In the genomic region with DNA sequence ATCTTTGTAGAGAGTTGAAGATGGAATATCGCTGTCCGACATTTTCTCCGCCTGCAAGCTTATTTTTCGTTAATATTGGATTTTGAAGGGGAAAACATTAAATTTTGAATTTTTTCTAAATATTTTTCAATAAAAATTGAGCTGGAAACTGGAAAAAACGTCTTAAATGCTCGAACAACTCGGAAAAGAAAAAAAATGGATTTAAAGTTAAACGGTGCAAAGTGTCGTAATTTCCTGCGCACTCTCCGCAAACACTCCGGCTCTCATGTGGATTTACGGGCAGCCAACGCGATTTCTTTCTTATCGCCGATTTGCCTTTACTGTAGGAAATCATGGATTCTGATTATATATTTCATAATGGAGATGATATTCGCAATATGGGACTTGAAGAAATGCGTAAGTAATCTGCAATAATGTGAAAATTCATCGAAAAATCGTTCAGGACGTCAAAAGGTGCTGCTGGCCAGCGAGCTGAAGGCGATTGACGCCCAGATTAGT, we compare ENCODE assay signal across 4 worm cellular contexts.
TF ChIP-seq lines count a peak whose summit lies in the region.

A gene (minus strand): TSS at position 51 of the 498 bp plus-strand sequence.
A gene (plus strand): TSS at position 195 of the 498 bp plus-strand sequence.

TF ChIP-seq in whole organism, L1 larva, 84 proteins besides CTCF, POLR2A, EP300 and RAD21 (continued from another document and continues in another):
- TF ChIP-seq swsn-7 (tag; optimal IDR thresholded peaks at IDR 0.05; lab: Kevin White, UChicago) = peak; percentile 36
- no peak for TF ChIP-seq irx-1 (tag; optimal IDR thresholded peaks at IDR 0.05; lab: Kevin White, UChicago)
- peak; percentile 50 for TF ChIP-seq C04F5.9 (tag; optimal IDR thresholded peaks at IDR 0.05; lab: Kevin White, UChicago)
- no peak for TF ChIP-seq grh-1 (GFP tag; IDR thresholded peaks at IDR 0.05; lab: Robert Waterston, UW)
- peak; percentile 24 for TF ChIP-seq fkh-8 (tag; optimal IDR thresholded peaks at IDR 0.05; lab: Kevin White, UChicago)
- no peak for TF ChIP-seq elt-2 (tag; optimal IDR thresholded peaks at IDR 0.05; lab: Kevin White, UChicago)
- TF ChIP-seq mep-1 (tag; optimal IDR thresholded peaks at IDR 0.05; lab: Kevin White, UChicago) = peak; percentile 65
- TF ChIP-seq hpl-2 (GFP tag; optimal IDR thresholded peaks at IDR 0.05; lab: Kevin White, UChicago) = no peak
- TF ChIP-seq ces-1 (GFP tag; optimal IDR thresholded peaks at IDR 0.05; lab: Kevin White, UChicago) = no peak
- no peak for TF ChIP-seq lin-13 (GFP tag; optimal IDR thresholded peaks at IDR 0.05; lab: Kevin White, UChicago)
- TF ChIP-seq snpc-4 (tag; optimal IDR thresholded peaks at IDR 0.05; lab: Kevin White, UChicago) = no peak
- TF ChIP-seq pax-3 (tag; optimal IDR thresholded peaks at IDR 0.05; lab: Kevin White, UChicago) = no peak
- TF ChIP-seq dpl-1 (GFP tag; optimal IDR thresholded peaks at IDR 0.05; lab: Kevin White, UChicago) = peak; percentile 51 to 74 (median 72)
- TF ChIP-seq ceh-88 (GFP tag; IDR thresholded peaks at IDR 0.05; lab: Robert Waterston, UW) = no peak
- TF ChIP-seq pag-3 (tag; optimal IDR thresholded peaks at IDR 0.05; lab: Kevin White, UChicago; ENCODE audit: borderline replicate concordance, insufficient read depth) = no peak
- no peak for TF ChIP-seq ztf-11 (tag; optimal IDR thresholded peaks at IDR 0.05; lab: Kevin White, UChicago)
- TF ChIP-seq C34B4.2 (tag; optimal IDR thresholded peaks at IDR 0.05; lab: Kevin White, UChicago) = no peak
- TF ChIP-seq unc-86 (tag; optimal IDR thresholded peaks at IDR 0.05; lab: Kevin White, UChicago) = peak; percentile 41
- no peak for TF ChIP-seq hlh-4 (tag; optimal IDR thresholded peaks at IDR 0.05; lab: Kevin White, UChicago)
- no peak for TF ChIP-seq ets-5 (GFP tag; IDR thresholded peaks at IDR 0.05; lab: Robert Waterston, UW)
- TF ChIP-seq nhr-84 (tag; optimal IDR thresholded peaks at IDR 0.05; lab: Kevin White, UChicago) = no peak
- no peak for TF ChIP-seq mab-9 (GFP tag; IDR thresholded peaks at IDR 0.05; lab: Robert Waterston, UW)
- no peak for TF ChIP-seq ama-1 (optimal IDR thresholded peaks at IDR 0.05; lab: Kevin White, UChicago)
- TF ChIP-seq zag-1 (tag; optimal IDR thresholded peaks at IDR 0.05; lab: Kevin White, UChicago) = no peak
- no peak for TF ChIP-seq sox-4 (tag; optimal IDR thresholded peaks at IDR 0.05; lab: Kevin White, UChicago)
- TF ChIP-seq aha-1 (tag; optimal IDR thresholded peaks at IDR 0.05; lab: Kevin White, UChicago) = no peak
- no peak for TF ChIP-seq mef-2 (tag; optimal IDR thresholded peaks at IDR 0.05; lab: Kevin White, UChicago)
- TF ChIP-seq nhr-20 (tag; optimal IDR thresholded peaks at IDR 0.05; lab: Kevin White, UChicago) = peak; percentile 36
- no peak for TF ChIP-seq Y116A8C.19 (tag; optimal IDR thresholded peaks at IDR 0.05; lab: Kevin White, UChicago; ENCODE audit: borderline replicate concordance)
- TF ChIP-seq unc-130 (tag; optimal IDR thresholded peaks at IDR 0.05; lab: Kevin White, UChicago) = no peak
- TF ChIP-seq lir-3 (tag; optimal IDR thresholded peaks at IDR 0.05; lab: Kevin White, UChicago; ENCODE audit: poor library complexity) = no peak
- TF ChIP-seq nhr-90 (tag; optimal IDR thresholded peaks at IDR 0.05; lab: Kevin White, UChicago; ENCODE audit: poor library complexity) = peak; percentile 19

TF ChIP-seq in whole organism, L2 larva, 48 proteins besides CTCF, POLR2A, EP300 and RAD21 (continued from another document):
- TF ChIP-seq unc-39 (tag; optimal IDR thresholded peaks at IDR 0.05; lab: Kevin White, UChicago) = no peak
- TF ChIP-seq fos-1 (tag; optimal IDR thresholded peaks at IDR 0.05; lab: Kevin White, UChicago) = no peak
- no peak for TF ChIP-seq skn-1 (tag; optimal IDR thresholded peaks at IDR 0.05; lab: Kevin White, UChicago)
- TF ChIP-seq crh-2 (tag; optimal IDR thresholded peaks at IDR 0.05; lab: Kevin White, UChicago) = peak; percentile 11
- TF ChIP-seq unc-55 (GFP tag; optimal IDR thresholded peaks at IDR 0.05; lab: Kevin White, UChicago) = peak; percentile 76
- TF ChIP-seq lin-13 (GFP tag; optimal IDR thresholded peaks at IDR 0.05; lab: Kevin White, UChicago) = peak; percentile 21
- TF ChIP-seq C34F6.9 (tag; optimal IDR thresholded peaks at IDR 0.05; lab: Kevin White, UChicago) = peak; percentile 58
- TF ChIP-seq ceh-16 (tag; optimal IDR thresholded peaks at IDR 0.05; lab: Kevin White, UChicago) = no peak
- no peak for TF ChIP-seq lin-39 (tag; optimal IDR thresholded peaks at IDR 0.05; lab: Kevin White, UChicago)
- no peak for TF ChIP-seq snpc-4 (tag; optimal IDR thresholded peaks at IDR 0.05; lab: Kevin White, UChicago)
- peak in 1 of 2 experiments; percentile 68 for TF ChIP-seq lsy-2 (tag; optimal IDR thresholded peaks at IDR 0.05; lab: Kevin White, UChicago)
- TF ChIP-seq nhr-77 (tag; optimal IDR thresholded peaks at IDR 0.05; lab: Kevin White, UChicago) = no peak
- no peak for TF ChIP-seq mdl-1 (tag; optimal IDR thresholded peaks at IDR 0.05; lab: Kevin White, UChicago)
- TF ChIP-seq mab-5 (tag; optimal IDR thresholded peaks at IDR 0.05; lab: Kevin White, UChicago) = no peak
- no peak for TF ChIP-seq ztf-11 (tag; optimal IDR thresholded peaks at IDR 0.05; lab: Kevin White, UChicago)

TF ChIP-seq in whole organism, L3 larva, 47 proteins besides CTCF, POLR2A, EP300 and RAD21 (continued from another document):
- TF ChIP-seq snpc-4 (tag; optimal IDR thresholded peaks at IDR 0.05; lab: Kevin White, UChicago) (no peak), lin-15B (tag; optimal IDR thresholded peaks at IDR 0.05; lab: Kevin White, UChicago) (peak; percentile 41), hmg-11 (tag; optimal IDR thresholded peaks at IDR 0.05; lab: Kevin White, UChicago) (peak; percentile 29), egl-27 (tag; optimal IDR thresholded peaks at IDR 0.05; lab: Kevin White, UChicago) (no peak), jun-1 (tag; optimal IDR thresholded peaks at IDR 0.05; lab: Kevin White, UChicago) (no peak), nhr-77 (tag; optimal IDR thresholded peaks at IDR 0.05; lab: Kevin White, UChicago) (no peak), ceh-28 (tag; optimal IDR thresholded peaks at IDR 0.05; lab: Kevin White, UChicago) (no peak), nfya-1 (tag; optimal IDR thresholded peaks at IDR 0.05; lab: Kevin White, UChicago; ENCODE audit: insufficient read depth) (peak; percentile 48)

TF ChIP-seq in whole organism, young adult, 124 proteins besides CTCF, POLR2A, EP300 and RAD21 (continued from another document):
- no peak for TF ChIP-seq ztf-6 (GFP tag; IDR thresholded peaks at IDR 0.05; lab: Robert Waterston, UW)
- no peak for TF ChIP-seq B0336.3 (GFP tag; IDR thresholded peaks at IDR 0.05; lab: Robert Waterston, UW)
- no peak for TF ChIP-seq xnd-1 (tag; optimal IDR thresholded peaks at IDR 0.05; lab: Kevin White, UChicago)
- TF ChIP-seq nhr-120 (GFP tag; IDR thresholded peaks at IDR 0.05; lab: Robert Waterston, UW) = no peak
- TF ChIP-seq snpc-1.1 (tag; optimal IDR thresholded peaks at IDR 0.05; lab: Kevin White, UChicago; ENCODE audit: insufficient read depth) = no peak
- no peak for TF ChIP-seq tbp1 (GFP tag; optimal IDR thresholded peaks at IDR 0.05; lab: Kevin White, UChicago)
- TF ChIP-seq K11D2.4 (GFP tag; IDR thresholded peaks at IDR 0.05; lab: Robert Waterston, UW) = no peak
- TF ChIP-seq nfyb-1 (GFP tag; IDR thresholded peaks at IDR 0.05; lab: Robert Waterston, UW) = no peak
- no peak for TF ChIP-seq aptf-2 (GFP tag; conservative IDR thresholded peaks at IDR 0.05; lab: Robert Waterston, UW)
